Fruit fly (Drosophila melanogaster): ENCODE data around the gene CG9150.
A peak's percentile ranks its signal among the peaks of the same experiment; 100 is the strongest.

CG9150 gene

dm6 chr2L:6078757-6079351 lies 10.5 kb upstream of the CG9150 start (continued):
- TF ChIP-seq jim (GFP tag; optimal IDR thresholded peaks at IDR 0.05) (no peak), Hnf4 (GFP tag; optimal IDR thresholded peaks at IDR 0.05) (no peak), usp (GFP tag; optimal IDR thresholded peaks at IDR 0.05) (no peak)

dm6 chr2L:6077632-6078031 lies 9.2 kb upstream of the CG9150 start:
- TF ChIP-seq Vsx2 (GFP tag; optimal IDR thresholded peaks at IDR 0.05; ENCODE audit: partially characterized antibody) (no peak), pan (optimal IDR thresholded peaks at IDR 0.05) (no peak)

dm6 chr2L:6076829-6077364 lies 8.5 kb upstream of the CG9150 start:
- TF ChIP-seq sage (GFP tag; optimal IDR thresholded peaks at IDR 0.05) (no peak), CG9705 (GFP tag; optimal IDR thresholded peaks at IDR 0.05) (no peak), dl (GFP tag; optimal IDR thresholded peaks at IDR 0.05; ENCODE audit: insufficient read depth in 1 of 2, partially characterized antibody in 2 of 2) (no peak), br (GFP tag; optimal IDR thresholded peaks at IDR 0.05) (no peak), Hr83 (GFP tag; optimal IDR thresholded peaks at IDR 0.05; ENCODE audit: poor library complexity, severe bottlenecking) (no peak), N (GFP tag; optimal IDR thresholded peaks at IDR 0.05) (no peak), dsf (GFP tag; optimal IDR thresholded peaks at IDR 0.05; ENCODE audit: borderline replicate concordance) (no peak), Rel (GFP tag; optimal IDR thresholded peaks at IDR 0.05) (no peak), Rel (tag; optimal IDR thresholded peaks at IDR 0.05) (no peak), Mio (GFP tag; optimal IDR thresholded peaks at IDR 0.05) (no peak), psq (GFP tag; optimal IDR thresholded peaks at IDR 0.05) (no peak), sv (GFP tag; optimal IDR thresholded peaks at IDR 0.05) (no peak), Vsx2 (GFP tag; optimal IDR thresholded peaks at IDR 0.05; ENCODE audit: partially characterized antibody) (no peak), HLH106 (tag; optimal IDR thresholded peaks at IDR 0.05) (no peak), CrebA (GFP tag; optimal IDR thresholded peaks at IDR 0.05; ENCODE audit: borderline replicate concordance) (no peak), dmrt93B (GFP tag; optimal IDR thresholded peaks at IDR 0.05) (no peak), tai (GFP tag; optimal IDR thresholded peaks at IDR 0.05) (no peak), Dif (GFP tag; optimal IDR thresholded peaks at IDR 0.05; ENCODE audit: partially characterized antibody) (no peak)

dm6 chr2L:6076143-6076542 lies 7.7 kb upstream of the CG9150 start:
- TF ChIP-seq Rel (GFP tag; optimal IDR thresholded peaks at IDR 0.05) = no peak
- peak; percentile 69 for TF ChIP-seq Rel (tag; optimal IDR thresholded peaks at IDR 0.05)
- TF ChIP-seq br (GFP tag; optimal IDR thresholded peaks at IDR 0.05) = no peak

- TF ChIP-seq Hr83 (GFP tag; optimal IDR thresholded peaks at IDR 0.05; ENCODE audit: poor library complexity, severe bottlenecking) (no peak), CG32264 (GFP tag; optimal IDR thresholded peaks at IDR 0.05) (no peak), N (GFP tag; optimal IDR thresholded peaks at IDR 0.05) (no peak), dsf (GFP tag; optimal IDR thresholded peaks at IDR 0.05; ENCODE audit: borderline replicate concordance) (no peak), Rel (GFP tag; optimal IDR thresholded peaks at IDR 0.05) (no peak), Rel (tag; optimal IDR thresholded peaks at IDR 0.05) (no peak), dmrt93B (GFP tag; optimal IDR thresholded peaks at IDR 0.05) (no peak), Hnf4 (GFP tag; optimal IDR thresholded peaks at IDR 0.05) (no peak), Dfd (GFP tag; optimal IDR thresholded peaks at IDR 0.05) (no peak), foxo (GFP tag; optimal IDR thresholded peaks at IDR 0.05) (no peak), rgr (GFP tag; optimal IDR thresholded peaks at IDR 0.05) (no peak), brk (GFP tag; optimal IDR thresholded peaks at IDR 0.05) (no peak), GATAd (GFP tag; optimal IDR thresholded peaks at IDR 0.05) (no peak)
Measured at dm6 chr2L:6075345-6075744, 7.0 kb upstream of the CG9150 start.

dm6 chr2L:6074314-6074713 lies 5.9 kb upstream of the CG9150 start:
- TF ChIP-seq lola (GFP tag; optimal IDR thresholded peaks at IDR 0.05) = no peak

All from whole organism, wandering third instar larva.